Worm (Caenorhabditis elegans) whole organism, young adult: ENCODE results near the gene btb-22.

Source experiments
- B0035.1 ChIP-seq: sonication (generic microtip); optimal IDR thresholded peaks from 2 replicates; lab custom pipeline; 2016; ENCODE audit warnings: missing genetic modification characterization, mild to moderate bottlenecking, missing compliant biosample characterization, missing genotype, missing genetic modification reagents
- C06A6.2 ChIP-seq: fragments of 200-800 bp; sonication (Bioruptor generic); conservative IDR thresholded peaks from 2 replicates; pipeline ENCODE4 v1.3.6; 2022; ENCODE audit warnings: missing genetic modification characterization, missing compliant biosample characterization
- D2030.7 ChIP-seq: fragments of 200-800 bp; sonication (Bioruptor generic); IDR thresholded peaks from 2 replicates; pipeline ENCODE4 v1.3.6; 2022; ENCODE audit warnings: missing genetic modification reagents, missing genetic modification characterization, missing compliant biosample characterization
- F52B5.7 ChIP-seq: sonication (generic microtip); optimal IDR thresholded peaks from 2 replicates; lab custom pipeline; 2016; ENCODE audit warnings: mild to moderate bottlenecking, missing genetic modification characterization, missing compliant biosample characterization
- F57C9.4 ChIP-seq: sonication (generic microtip); optimal IDR thresholded peaks from 2 replicates; lab custom pipeline; 2017; ENCODE audit warnings: mild to moderate bottlenecking, missing genetic modification characterization, missing compliant biosample characterization
- T26A5.8 ChIP-seq: sonication (generic microtip); optimal IDR thresholded peaks from 2 replicates; lab custom pipeline; 2016; ENCODE audit warnings: missing genetic modification characterization, missing compliant biosample characterization
- Y95B8A.8 ChIP-seq: fragments of 200-800 bp; sonication (Bioruptor generic); IDR thresholded peaks from 2 replicates; pipeline ENCODE4 v1.3.6; 2022; ENCODE audit warnings: missing genetic modification reagents, missing genetic modification characterization, missing compliant biosample characterization
- ZK185.1 ChIP-seq: sonication (generic microtip); optimal IDR thresholded peaks from 2 replicates; lab custom pipeline; 2016; ENCODE audit warnings: mild to moderate bottlenecking, missing genetic modification characterization, missing compliant biosample characterization; ENCODE audit not compliant: poor library complexity, severe bottlenecking
- ama-1 ChIP-seq, 3 experiments: fragments of 150-350 bp in 1 of 3; sonication (generic microtip) in 2 of 3; optimal IDR thresholded peaks; 2 replicates each; lab custom pipeline; 2014 to 2018; ENCODE audit warnings: missing biosample characterization in 2 of 3, missing genetic modification characterization in 2 of 3, missing genetic modification reagents in 2 of 3
- atf-7 ChIP-seq: sonication (generic microtip); optimal IDR thresholded peaks from 2 replicates; lab custom pipeline; 2017; ENCODE audit warnings: mild to moderate bottlenecking, missing genetic modification characterization, missing compliant biosample characterization
- athp-1 ChIP-seq: sonication (generic microtip); optimal IDR thresholded peaks from 2 replicates; lab custom pipeline; 2017; ENCODE audit warnings: mild to moderate bottlenecking, missing genetic modification characterization, missing compliant biosample characterization
- attf-5 ChIP-seq: fragments of 200-800 bp; sonication (Bioruptor generic); optimal IDR thresholded peaks from 2 replicates; lab custom pipeline; 2018; ENCODE audit warnings: mild to moderate bottlenecking, missing genetic modification characterization, missing compliant biosample characterization
- attf-6 ChIP-seq: fragments of 200-800 bp; sonication (Bioruptor generic); IDR thresholded peaks from 2 replicates; pipeline ENCODE4 v1.3.6; 2022; ENCODE audit warnings: missing genetic modification reagents, missing genetic modification characterization, missing compliant biosample characterization
- cebp-1 ChIP-seq, 2 experiments: fragments of 200-800 bp in 1 of 2; sonication (Bioruptor generic) in 1 of 2; sonication (generic microtip) in 1 of 2; IDR thresholded peaks in 1 of 2; optimal IDR thresholded peaks in 1 of 2; 2 replicates each; pipeline versions ENCODE4 v1.3.6 to Lab custom; 2017 to 2022; ENCODE audit warnings: missing compliant biosample characterization in 2 of 2, missing genetic modification characterization in 2 of 2, mild to moderate bottlenecking in 1 of 2, missing genetic modification reagents in 1 of 2, moderate library complexity in 1 of 2
- ceh-58 ChIP-seq: fragments of 200-800 bp; sonication (Bioruptor generic); IDR thresholded peaks from 2 replicates; pipeline ENCODE4 v1.3.6; 2022; ENCODE audit warnings: missing genetic modification characterization, missing compliant biosample characterization
- ceh-91 ChIP-seq: fragments of 200-800 bp; sonication (Bioruptor generic); IDR thresholded peaks from 2 replicates; pipeline ENCODE4 v1.3.6; 2022; ENCODE audit warnings: missing genetic modification reagents, missing genetic modification characterization, missing compliant biosample characterization
- chd-7 ChIP-seq: sonication (generic microtip); optimal IDR thresholded peaks from 2 replicates; lab custom pipeline; 2016; ENCODE audit warnings: mild to moderate bottlenecking, missing genetic modification characterization, moderate library complexity, missing compliant biosample characterization
- die-1 ChIP-seq: sonication (generic microtip); optimal IDR thresholded peaks from 2 replicates; lab custom pipeline; 2016; ENCODE audit warnings: missing genotype, mild to moderate bottlenecking, missing genetic modification characterization, missing compliant biosample characterization
- dox-1 ChIP-seq: fragments of 200-800 bp; sonication (Bioruptor generic); IDR thresholded peaks from 2 replicates; pipeline ENCODE4 v1.3.6; 2022; ENCODE audit warnings: missing genetic modification reagents, missing genetic modification characterization, missing compliant biosample characterization
- egl-18 ChIP-seq: fragments of 200-800 bp; sonication (Bioruptor generic); IDR thresholded peaks from 2 replicates; pipeline ENCODE4 v1.3.6; 2022; ENCODE audit warnings: missing genetic modification reagents, missing genetic modification characterization, missing compliant biosample characterization
- egrh-3 ChIP-seq: fragments of 200-800 bp; sonication (Bioruptor generic); IDR thresholded peaks from 2 replicates; pipeline ENCODE4 v1.3.6; 2022; ENCODE audit warnings: missing genetic modification reagents, missing genetic modification characterization, missing compliant biosample characterization
- fkh-3 ChIP-seq: sonication (generic microtip); optimal IDR thresholded peaks from 2 replicates; lab custom pipeline; 2016; ENCODE audit warnings: mild to moderate bottlenecking, missing genetic modification characterization, missing compliant biosample characterization
- him-1 ChIP-seq: sonication (generic microtip); optimal IDR thresholded peaks from 2 replicates; lab custom pipeline; 2016; ENCODE audit warnings: missing genotype, missing genetic modification reagents, missing genetic modification characterization, missing compliant biosample characterization
- hmg-1.2 ChIP-seq: fragments of 200-800 bp; sonication (Bioruptor generic); IDR thresholded peaks from 2 replicates; pipeline ENCODE4 v1.3.6; 2022; ENCODE audit warnings: missing genetic modification reagents, missing genetic modification characterization, missing compliant biosample characterization
- hmg-20 ChIP-seq: fragments of 200-800 bp; sonication (Bioruptor generic); IDR thresholded peaks from 2 replicates; pipeline ENCODE4 v1.3.6; 2022; ENCODE audit warnings: missing genetic modification reagents, missing genetic modification characterization, missing compliant biosample characterization
- hsf-1 ChIP-seq: fragments of 200-800 bp; sonication (Bioruptor generic); IDR thresholded peaks from 2 replicates; pipeline ENCODE4 v1.3.6; 2022; ENCODE audit warnings: missing genetic modification reagents, missing genetic modification characterization, missing compliant biosample characterization
- let-607 ChIP-seq, 2 experiments: fragments of 200-800 bp in 1 of 2; sonication (Bioruptor generic) in 1 of 2; sonication (generic microtip) in 1 of 2; optimal IDR thresholded peaks; 2 replicates each; lab custom pipeline; 2016 to 2018; ENCODE audit warnings: mild to moderate bottlenecking in 2 of 2, missing compliant biosample characterization in 2 of 2, missing genetic modification characterization in 2 of 2, moderate library complexity in 2 of 2, missing genotype in 1 of 2
- lin-26 ChIP-seq: fragments of 200-800 bp; sonication (Bioruptor generic); IDR thresholded peaks from 2 replicates; pipeline ENCODE4 v1.3.6; 2022; ENCODE audit warnings: missing genetic modification reagents, missing genetic modification characterization, missing compliant biosample characterization
- lin-40 ChIP-seq: sonication (generic microtip); optimal IDR thresholded peaks from 2 replicates; lab custom pipeline; 2016; ENCODE audit warnings: missing genetic modification characterization, mild to moderate bottlenecking, missing compliant biosample characterization, missing genotype, missing genetic modification reagents
- madf-10 ChIP-seq: sonication (generic microtip); optimal IDR thresholded peaks from 2 replicates; lab custom pipeline; 2016; ENCODE audit warnings: mild to moderate bottlenecking, missing genetic modification characterization, missing compliant biosample characterization
- madf-8 ChIP-seq: fragments of 200-800 bp; sonication (Bioruptor generic); conservative IDR thresholded peaks from 2 replicates; pipeline ENCODE4 v1.3.6; 2022; ENCODE audit warnings: missing genetic modification reagents, missing genetic modification characterization, missing compliant biosample characterization
- mes-4 ChIP-seq: sonication (generic microtip); optimal IDR thresholded peaks from 2 replicates; lab custom pipeline; 2016; ENCODE audit warnings: missing genotype, missing genetic modification characterization, missing compliant biosample characterization
- mxl-1 ChIP-seq: sonication (generic microtip); optimal IDR thresholded peaks from 2 replicates; lab custom pipeline; 2016; ENCODE audit warnings: missing genetic modification characterization, missing compliant biosample characterization
- nfya-1 ChIP-seq: sonication (generic microtip); optimal IDR thresholded peaks from 2 replicates; lab custom pipeline; 2017; ENCODE audit warnings: antibody characterized with exemption, missing compliant biosample characterization, missing genetic modification characterization, borderline replicate concordance; ENCODE audit not compliant: insufficient read depth
- nfya-2 ChIP-seq: fragments of 200-800 bp; sonication (Bioruptor generic); IDR thresholded peaks from 2 replicates; pipeline ENCODE4 v1.3.6; 2022; ENCODE audit warnings: missing genetic modification reagents, missing genetic modification characterization, missing compliant biosample characterization
- nfyb-1 ChIP-seq: fragments of 200-800 bp; sonication (Bioruptor generic); IDR thresholded peaks from 2 replicates; pipeline ENCODE4 v1.3.6; 2022; ENCODE audit warnings: missing genetic modification reagents, missing genetic modification characterization, missing compliant biosample characterization
- nhr-179 ChIP-seq: sonication (generic microtip); optimal IDR thresholded peaks from 2 replicates; lab custom pipeline; 2016; ENCODE audit warnings: mild to moderate bottlenecking, missing genetic modification characterization, missing compliant biosample characterization
- nhr-90 ChIP-seq: sonication (generic microtip); optimal IDR thresholded peaks from 2 replicates; lab custom pipeline; 2016; ENCODE audit warnings: missing genotype, mild to moderate bottlenecking, missing genetic modification characterization, missing compliant biosample characterization
- pbrm-1 ChIP-seq: fragments of 200-800 bp; sonication (Bioruptor generic); IDR thresholded peaks from 2 replicates; pipeline ENCODE4 v1.3.6; 2022; ENCODE audit warnings: missing genetic modification reagents, missing genetic modification characterization, missing compliant biosample characterization
- rcor-1 ChIP-seq: fragments of 200-800 bp; sonication (Bioruptor generic); IDR thresholded peaks from 2 replicates; pipeline ENCODE4 v1.3.6; 2022; ENCODE audit warnings: missing genetic modification reagents, missing genetic modification characterization, missing compliant biosample characterization
- rpc-1 ChIP-seq, 2 experiments: fragments of 150-350 bp in 1 of 2; sonication (generic microtip) in 1 of 2; optimal IDR thresholded peaks; 2 replicates each; lab custom pipeline; 2014 to 2018; ENCODE audit warnings: missing biosample characterization in 1 of 2, missing genetic modification characterization in 1 of 2, missing genetic modification reagents in 1 of 2, missing genotype in 1 of 2
- tbx-9 ChIP-seq: sonication (generic microtip); optimal IDR thresholded peaks from 2 replicates; lab custom pipeline; 2016; ENCODE audit warnings: borderline replicate concordance, missing genetic modification characterization, inconsistent platforms, missing compliant biosample characterization
- xnd-1 ChIP-seq: sonication (generic microtip); optimal IDR thresholded peaks from 2 replicates; lab custom pipeline; 2016; ENCODE audit warnings: missing genotype, missing genetic modification reagents, missing genetic modification characterization, missing compliant biosample characterization
- ztf-25 ChIP-seq: fragments of 200-800 bp; sonication (Bioruptor generic); IDR thresholded peaks from 2 replicates; pipeline ENCODE4 v1.3.6; 2022; ENCODE audit warnings: missing genetic modification reagents, missing genetic modification characterization, missing compliant biosample characterization

btb-22 gene

ce11 chrII:3264704-3265103, 34.9 kb upstream of the btb-22 start (continued):
- TF ChIP-seq B0035.1 (tag; lab: Kevin White, UChicago) = no peak
- no peak for TF ChIP-seq egl-18
- no peak for TF ChIP-seq hmg-20 (GFP tag; lab: Robert Waterston, UW)
- TF ChIP-seq hsf-1 (GFP tag; lab: Robert Waterston, UW) = no peak
- TF ChIP-seq pbrm-1 (GFP tag; lab: Robert Waterston, UW) = no peak
- TF ChIP-seq athp-1 = no peak
- no peak for TF ChIP-seq rpc-1 (optimal IDR thresholded peaks at IDR 0.05; lab: Kevin White, UChicago)
- peak; percentile 58 for TF ChIP-seq rpc-1 (tag; optimal IDR thresholded peaks at IDR 0.05; lab: Kevin White, UChicago)
- TF ChIP-seq hmg-1.2 = no peak
- no peak for TF ChIP-seq ceh-91 (GFP tag; lab: Robert Waterston, UW)

- no peak for TF ChIP-seq hmg-20 (GFP tag; lab: Robert Waterston, UW)
- TF ChIP-seq C06A6.2 = no peak
- no peak for TF ChIP-seq dox-1
- TF ChIP-seq chd-7 (tag; lab: Kevin White, UChicago) = no peak
- TF ChIP-seq madf-8 (GFP tag; lab: Robert Waterston, UW) = no peak
- no peak for TF ChIP-seq him-1
Measured at ce11 chrII:3267365-3267764, 32.2 kb upstream of the btb-22 start, which contains the start of gene F02E11.7. Gene F02E11.7 (plus strand): TSS chrII:3267665.

- no peak for TF ChIP-seq let-607 (tag; optimal IDR thresholded peaks at IDR 0.05; lab: Kevin White, UChicago)
- TF ChIP-seq F57C9.4 (tag; lab: Kevin White, UChicago) = no peak
- no peak for TF ChIP-seq xnd-1 (tag; lab: Kevin White, UChicago)
- TF ChIP-seq nhr-90 (tag; lab: Kevin White, UChicago) = no peak
- no peak for TF ChIP-seq ceh-58 (GFP tag; lab: Robert Waterston, UW)
- no peak for TF ChIP-seq D2030.7 (GFP tag; lab: Robert Waterston, UW)
- no peak for TF ChIP-seq egrh-3 (GFP tag; lab: Robert Waterston, UW)
- TF ChIP-seq ZK185.1 (tag; lab: Kevin White, UChicago) = no peak
- TF ChIP-seq lin-26 (GFP tag; lab: Robert Waterston, UW) = peak; percentile 80; the same call in 1 of the 2 replicates
- no peak for TF ChIP-seq atf-7 (tag; lab: Kevin White, UChicago)
- TF ChIP-seq madf-10 (tag; lab: Kevin White, UChicago) = no peak
- TF ChIP-seq ztf-25 (GFP tag; lab: Robert Waterston, UW) = 0 out of 2 replicates have a peak, but pooled peaks have one; percentile 38
- TF ChIP-seq hmg-1.2 = peak; percentile 48
- no peak for TF ChIP-seq C06A6.2
- no peak for TF ChIP-seq tbx-9 (tag; lab: Kevin White, UChicago)
- TF ChIP-seq nhr-179 = no peak
- TF ChIP-seq F52B5.7 (tag; lab: Kevin White, UChicago) = no peak
- no peak for TF ChIP-seq ceh-91 (GFP tag; lab: Robert Waterston, UW)
- no peak for TF ChIP-seq T26A5.8 (tag; lab: Kevin White, UChicago)
- TF ChIP-seq nfya-1 (tag; lab: Kevin White, UChicago) = no peak
- TF ChIP-seq nfya-2 (GFP tag; lab: Robert Waterston, UW) = no peak
- peak; percentile 14 for TF ChIP-seq chd-7 (tag; lab: Kevin White, UChicago)
- no peak for TF ChIP-seq ama-1 (optimal IDR thresholded peaks at IDR 0.05; lab: Kevin White, UChicago)
- TF ChIP-seq ama-1 (GFP tag; optimal IDR thresholded peaks at IDR 0.05; lab: Kevin White, UChicago) = peak; percentile 16 to 25
- TF ChIP-seq attf-6 (GFP tag; lab: Robert Waterston, UW) = no peak
- no peak for TF ChIP-seq rcor-1
- TF ChIP-seq Y95B8A.8 = no peak
- peak; percentile 32 for TF ChIP-seq attf-5 (GFP tag; lab: Kevin White, UChicago)
- peak; percentile 63 for TF ChIP-seq him-1
- peak; percentile 66 for TF ChIP-seq nfyb-1 (GFP tag; lab: Robert Waterston, UW)
- no peak for TF ChIP-seq cebp-1 (GFP tag; IDR thresholded peaks at IDR 0.05; lab: Robert Waterston, UW)
- TF ChIP-seq cebp-1 (tag; optimal IDR thresholded peaks at IDR 0.05; lab: Kevin White, UChicago) = no peak
- peak; percentile 47 for TF ChIP-seq die-1 (tag; lab: Kevin White, UChicago)
- TF ChIP-seq lin-40 (tag; lab: Kevin White, UChicago) = no peak
- no peak for TF ChIP-seq mes-4
- TF ChIP-seq mxl-1 (tag; lab: Kevin White, UChicago) = no peak
- TF ChIP-seq fkh-3 = no peak
Measured at ce11 chrII:3267815-3268214, 31.7 kb upstream of the btb-22 start.
